Fruit fly (Drosophila melanogaster): Measurements from ENCODE around the gene ogre.

ogre gene

DNA sequence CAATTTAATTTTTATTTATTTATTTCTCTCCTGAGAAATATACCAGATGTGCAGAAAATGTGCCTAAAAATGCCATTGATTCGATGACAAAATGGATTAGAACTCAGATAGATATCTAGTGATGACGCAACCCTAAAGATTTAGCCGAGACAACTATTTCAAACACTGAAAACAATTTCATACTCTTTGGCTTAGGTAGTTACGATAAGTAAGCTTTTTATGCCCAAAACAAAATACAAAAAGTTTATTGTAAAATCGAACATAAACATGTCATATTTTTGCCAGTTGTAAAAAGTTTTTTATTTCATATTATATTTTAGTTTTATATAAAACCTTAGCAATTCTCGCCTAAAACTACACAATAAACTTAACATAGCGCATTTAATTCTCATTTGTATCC lies 17.8 kb downstream of the ogre start, which contains the start of gene CG3040 (continued):
- TF ChIP-seq seq (GFP tag; IDR thresholded peaks at IDR 0.05) (no peak), CG4424 (GFP tag; optimal IDR thresholded peaks at IDR 0.05) (peak; percentile 19), CG32772 (GFP tag; IDR thresholded peaks at IDR 0.05) (0 out of 2 replicates have a peak, but pooled peaks have one; percentile 14), CG17186 (GFP tag; optimal IDR thresholded peaks at IDR 0.05) (no peak), Side (GFP tag; optimal IDR thresholded peaks at IDR 0.05) (no peak), yki (optimal IDR thresholded peaks at IDR 0.05) (no peak), CG18262 (tag; optimal IDR thresholded peaks at IDR 0.05) (peak; percentile 35), H2.0 (GFP tag; IDR thresholded peaks at IDR 0.05) (peak; percentile 42; the same call in 1 of the 2 replicates), Drgx (GFP tag; IDR thresholded peaks at IDR 0.05) (no peak), CG6765 (GFP tag; optimal IDR thresholded peaks at IDR 0.05) (no peak), btn (GFP tag; optimal IDR thresholded peaks at IDR 0.05) (no peak), gcm2 (GFP tag; optimal IDR thresholded peaks at IDR 0.05) (no peak), CG1792 (GFP tag; optimal IDR thresholded peaks at IDR 0.05) (no peak), CG3847 (GFP tag; IDR thresholded peaks at IDR 0.05) (peak; percentile 43), lola (GFP tag; optimal IDR thresholded peaks at IDR 0.05) (no peak), dmrt99B (tag; optimal IDR thresholded peaks at IDR 0.05) (peak; percentile 37), p53 (GFP tag; optimal IDR thresholded peaks at IDR 0.05) (no peak), CG1233 (GFP tag; optimal IDR thresholded peaks at IDR 0.05) (peak; percentile 16), emc (GFP tag; optimal IDR thresholded peaks at IDR 0.05) (no peak), CG11093 (GFP tag; IDR thresholded peaks at IDR 0.05) (no peak), ap (GFP tag; IDR thresholded peaks at IDR 0.05) (no peak), Dll (GFP tag; IDR thresholded peaks at IDR 0.05; ENCODE audit: partially characterized antibody) (no peak), CG2875 (GFP tag; optimal IDR thresholded peaks at IDR 0.05) (no peak), nerfin-1 (tag; optimal IDR thresholded peaks at IDR 0.05) (no peak), CG1024 (GFP tag; IDR thresholded peaks at IDR 0.05) (no peak), pum (GFP tag; optimal IDR thresholded peaks at IDR 0.05) (peak; percentile 30), Doc2 (GFP tag; IDR thresholded peaks at IDR 0.05) (no peak), CG1529 (GFP tag; optimal IDR thresholded peaks at IDR 0.05) (no peak), HLHmδ (GFP tag; optimal IDR thresholded peaks at IDR 0.05) (no peak), CG17802 (tag; optimal IDR thresholded peaks at IDR 0.05) (no peak), CG3838 (GFP tag; optimal IDR thresholded peaks at IDR 0.05) (no peak), Pdp1 (GFP tag; optimal IDR thresholded peaks at IDR 0.05) (peak in 1 of 2 experiments; percentile 96), klu (GFP tag; IDR thresholded peaks at IDR 0.05) (no peak), croc (GFP tag; conservative IDR thresholded peaks at IDR 0.05) (no peak), CG9609 (GFP tag; optimal IDR thresholded peaks at IDR 0.05) (no peak), CG2199 (GFP tag; IDR thresholded peaks at IDR 0.05) (no peak), CG8281 (tag; optimal IDR thresholded peaks at IDR 0.05) (no peak), Poxn (GFP tag; IDR thresholded peaks at IDR 0.05) (no peak), Bgb (GFP tag; IDR thresholded peaks at IDR 0.05; ENCODE audit: partially characterized antibody) (no peak), CG4404 (GFP tag; IDR thresholded peaks at IDR 0.05) (no peak), Mad (GFP tag; optimal IDR thresholded peaks at IDR 0.05) (no peak), Usf (GFP tag; optimal IDR thresholded peaks at IDR 0.05) (no peak), Kr (GFP tag; optimal IDR thresholded peaks at IDR 0.05) (no peak), CG30403 (GFP tag; optimal IDR thresholded peaks at IDR 0.05) (peak; percentile 56), CG9932 (GFP tag; IDR thresholded peaks at IDR 0.05) (peak; percentile 67), grau (tag; optimal IDR thresholded peaks at IDR 0.05) (peak; percentile 56), Antp (GFP tag; optimal IDR thresholded peaks at IDR 0.05) (peak; percentile 27), Ssrp (tag; optimal IDR thresholded peaks at IDR 0.05) (peak; percentile 44), ewg (GFP tag; optimal IDR thresholded peaks at IDR 0.05) (no peak), CG42726 (GFP tag; IDR thresholded peaks at IDR 0.05; ENCODE audit: partially characterized antibody) (no peak), CG15601 (tag; optimal IDR thresholded peaks at IDR 0.05) (peak; percentile 99), CG17612 (GFP tag; IDR thresholded peaks at IDR 0.05) (no peak)

Data from whole organism, embryonic.